Fruit fly (Drosophila melanogaster): ENCODE data around the gene CG14694.
A peak's percentile ranks its signal among the peaks of the same experiment; 100 is the strongest.

CG14694 gene

DNA sequence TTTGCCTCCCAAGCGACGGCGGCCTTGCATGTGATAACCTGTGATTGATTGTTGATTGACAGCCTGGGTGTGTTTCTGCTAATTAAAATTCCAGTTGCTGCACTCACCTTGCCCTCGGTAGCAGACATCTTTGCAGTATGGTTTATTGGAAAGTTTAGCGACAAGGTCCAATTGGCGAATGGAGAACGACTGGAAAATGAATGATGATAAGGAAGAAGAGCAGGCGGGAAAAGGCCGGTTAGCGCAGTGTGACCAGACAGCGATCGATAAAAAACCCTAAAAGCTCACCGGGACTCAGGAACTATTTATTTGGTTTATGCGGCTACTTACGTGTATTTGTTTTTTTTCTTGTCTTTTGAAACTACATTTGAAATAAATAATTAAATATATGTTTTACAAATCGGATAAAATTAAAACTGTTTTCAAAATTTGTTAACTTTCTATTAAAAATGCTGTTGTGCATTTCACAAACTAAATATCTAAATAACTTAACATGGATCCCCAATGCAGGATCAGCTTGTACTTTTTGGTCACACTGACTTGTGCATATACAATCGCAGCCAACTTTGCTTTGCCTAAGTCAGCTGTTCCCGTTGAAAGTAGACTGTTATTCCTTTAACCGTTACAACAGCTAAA lies 12.7 kb upstream of the CG14694 start, which contains the start of gene Fdh:
Fdh (minus strand) TSS at position 234 of the 636 bp plus-strand sequence.
- no peak for TF ChIP-seq Hr96 (GFP tag; optimal IDR thresholded peaks at IDR 0.05)
- TF ChIP-seq Mnt (GFP tag; optimal IDR thresholded peaks at IDR 0.05): peak; percentile 41
- peak; percentile 41 for TF ChIP-seq pad (GFP tag; optimal IDR thresholded peaks at IDR 0.05)
- TF ChIP-seq cic (GFP tag; optimal IDR thresholded peaks at IDR 0.05): peak; percentile 8
- peak; percentile 72 for TF ChIP-seq CG33017 (tag; optimal IDR thresholded peaks at IDR 0.05)
- TF ChIP-seq Crg-1 (GFP tag; optimal IDR thresholded peaks at IDR 0.05): peak; percentile 6
- peak; percentile 23 for TF ChIP-seq CG7045 (GFP tag; optimal IDR thresholded peaks at IDR 0.05)
- peak; percentile 74 for TF ChIP-seq CG11617 (GFP tag; optimal IDR thresholded peaks at IDR 0.05)
- peak; percentile 58 for TF ChIP-seq bab1 (GFP tag; optimal IDR thresholded peaks at IDR 0.05)
- TF ChIP-seq CG1620 (GFP tag; optimal IDR thresholded peaks at IDR 0.05): peak; percentile 3
- no peak for TF ChIP-seq CG5204 (GFP tag; optimal IDR thresholded peaks at IDR 0.05)
- peak; percentile 77 for TF ChIP-seq CG14711 (tag; optimal IDR thresholded peaks at IDR 0.05)
- TF ChIP-seq Clk (GFP tag; optimal IDR thresholded peaks at IDR 0.05): no peak
- TF ChIP-seq tj (GFP tag; optimal IDR thresholded peaks at IDR 0.05): peak; percentile 28
- TF ChIP-seq CG12768 (GFP tag; optimal IDR thresholded peaks at IDR 0.05): peak; percentile 62
- no peak for TF ChIP-seq toe (GFP tag; optimal IDR thresholded peaks at IDR 0.05)
- TF ChIP-seq ovo (GFP tag; optimal IDR thresholded peaks at IDR 0.05): peak; percentile 4
- TF ChIP-seq kay (GFP tag; ENCODE audit: borderline replicate concordance): peak; percentile 82
- peak in 1 of 2 experiments; percentile 52 for TF ChIP-seq cnc (optimal IDR thresholded peaks at IDR 0.05)
- TF ChIP-seq CG7101 (tag; optimal IDR thresholded peaks at IDR 0.05): peak; percentile 69

DNA sequence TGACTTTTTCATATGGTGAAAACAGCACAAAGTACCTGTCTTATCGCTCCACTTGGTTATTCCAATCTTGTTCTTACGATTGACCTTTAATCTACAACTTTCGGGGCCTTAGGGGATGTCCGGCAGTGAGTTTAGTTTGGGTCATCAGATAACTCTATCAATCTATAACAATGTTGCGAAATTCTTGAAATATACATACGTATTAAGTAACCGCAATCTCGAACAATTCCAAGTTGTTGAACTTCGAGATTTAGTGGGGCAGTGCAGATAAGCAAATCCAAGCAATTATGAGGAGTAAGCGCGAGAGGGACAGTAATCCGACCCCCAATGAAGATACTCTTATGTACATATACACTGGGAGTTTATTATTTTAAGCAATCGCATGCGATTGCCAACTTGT lies 10.9 kb upstream of the CG14694 start:
- TF ChIP-seq tj (GFP tag; optimal IDR thresholded peaks at IDR 0.05) (peak; percentile 8), kay (GFP tag; ENCODE audit: borderline replicate concordance) (no peak), Crg-1 (GFP tag; optimal IDR thresholded peaks at IDR 0.05) (no peak), cic (GFP tag; optimal IDR thresholded peaks at IDR 0.05) (peak; percentile 32), Clk (GFP tag; optimal IDR thresholded peaks at IDR 0.05) (no peak)

DNA sequence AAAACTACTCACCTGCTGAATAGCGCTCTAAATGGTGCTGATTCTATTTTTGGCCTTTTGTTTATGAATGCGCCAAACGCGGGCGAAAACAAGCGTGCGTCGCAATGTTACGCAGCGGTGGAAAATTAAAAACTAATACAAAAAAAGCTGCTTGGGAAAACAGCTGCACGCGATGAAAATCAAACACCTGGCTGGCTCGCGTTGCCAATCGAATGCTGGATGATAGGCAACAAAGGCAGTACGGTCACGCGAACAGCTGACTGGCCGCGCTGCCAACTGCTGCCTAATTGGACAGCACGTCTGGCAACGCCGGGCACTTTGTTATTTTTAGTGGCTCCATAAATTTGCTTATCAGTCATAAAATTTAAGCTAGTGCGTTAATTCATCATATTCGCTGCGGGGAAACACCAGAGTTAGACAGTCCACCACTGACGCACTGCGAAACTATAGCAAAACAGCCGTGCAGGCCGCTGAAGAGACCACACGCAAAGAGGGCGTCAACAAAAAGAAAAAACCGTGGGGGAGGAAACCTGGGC lies 8.9 kb upstream of the CG14694 start, which contains the start of the genes SelR and Tsp86D:
SelR (minus strand) TSS at position 216 of the 536 bp plus-strand sequence.
Tsp86D (plus strand) TSS at position 282 of the 536 bp plus-strand sequence.
- TF ChIP-seq CG7045 (GFP tag; optimal IDR thresholded peaks at IDR 0.05) (peak; percentile 54), CG7101 (tag; optimal IDR thresholded peaks at IDR 0.05) (peak; percentile 53), CG12768 (GFP tag; optimal IDR thresholded peaks at IDR 0.05) (peak; percentile 54), Crg-1 (GFP tag; optimal IDR thresholded peaks at IDR 0.05) (no peak), CG5204 (GFP tag; optimal IDR thresholded peaks at IDR 0.05) (no peak), ovo (GFP tag; optimal IDR thresholded peaks at IDR 0.05) (peak; percentile 6), kay (GFP tag; ENCODE audit: borderline replicate concordance) (no peak), toe (GFP tag; optimal IDR thresholded peaks at IDR 0.05) (no peak), pad (GFP tag; optimal IDR thresholded peaks at IDR 0.05) (peak; percentile 31), tj (GFP tag; optimal IDR thresholded peaks at IDR 0.05) (peak; percentile 90), Clk (GFP tag; optimal IDR thresholded peaks at IDR 0.05) (peak; percentile 37), Hr96 (GFP tag; optimal IDR thresholded peaks at IDR 0.05) (no peak), cnc (optimal IDR thresholded peaks at IDR 0.05) (no peak), cic (GFP tag; optimal IDR thresholded peaks at IDR 0.05) (peak; percentile 83), CG11617 (GFP tag; optimal IDR thresholded peaks at IDR 0.05) (peak; percentile 61), CG14711 (tag; optimal IDR thresholded peaks at IDR 0.05) (peak; percentile 50), bab1 (GFP tag; optimal IDR thresholded peaks at IDR 0.05) (peak; percentile 69), Mnt (GFP tag; optimal IDR thresholded peaks at IDR 0.05) (peak; percentile 69), CG1620 (GFP tag; optimal IDR thresholded peaks at IDR 0.05) (peak; percentile 16), CG33017 (tag; optimal IDR thresholded peaks at IDR 0.05) (peak; percentile 56)

DNA sequence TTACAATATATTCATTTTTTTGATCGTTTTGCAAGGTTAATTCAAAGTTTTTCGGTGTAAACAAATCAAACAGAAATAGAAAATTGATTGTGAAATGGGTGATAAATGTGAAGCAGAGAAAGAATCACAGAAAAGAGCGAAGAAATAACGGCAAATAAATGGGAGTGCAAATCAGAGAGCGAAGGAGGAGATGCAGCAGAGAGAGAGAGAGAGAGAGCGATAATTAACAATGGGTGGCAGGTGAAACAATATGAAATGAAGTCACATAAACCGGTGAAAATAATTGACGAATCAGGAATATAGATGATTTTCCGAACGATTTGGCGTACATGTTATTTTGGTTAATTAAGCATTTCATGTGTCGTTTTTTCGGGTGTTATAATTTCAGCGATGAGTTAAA lies 4.3 kb upstream of the CG14694 start:
- TF ChIP-seq CG33017 (tag; optimal IDR thresholded peaks at IDR 0.05) (no peak), CG7045 (GFP tag; optimal IDR thresholded peaks at IDR 0.05) (no peak), bab1 (GFP tag; optimal IDR thresholded peaks at IDR 0.05) (no peak), ovo (GFP tag; optimal IDR thresholded peaks at IDR 0.05) (peak; percentile 41), CG5204 (GFP tag; optimal IDR thresholded peaks at IDR 0.05) (no peak)

DNA sequence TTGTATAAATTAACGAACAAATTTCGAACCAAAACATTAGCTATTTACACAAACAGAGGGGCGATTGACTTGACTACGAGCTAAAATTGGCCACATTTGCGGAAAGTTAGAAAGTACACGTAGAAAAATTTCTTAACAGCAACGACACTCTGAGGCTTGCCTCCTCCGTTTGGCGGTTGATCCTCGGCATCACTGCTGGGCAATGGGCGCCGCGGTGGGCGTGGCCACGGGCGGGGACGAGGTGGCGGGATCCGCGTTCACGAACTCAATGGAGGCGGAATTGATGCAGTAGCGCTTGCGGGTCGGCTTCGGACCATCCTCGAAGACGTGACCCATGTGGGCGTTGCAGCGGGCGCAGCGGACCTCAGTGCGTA lies 3.8 kb upstream of the CG14694 start:
- TF ChIP-seq CG33017 (tag; optimal IDR thresholded peaks at IDR 0.05) (peak; percentile 6), Hr96 (GFP tag; optimal IDR thresholded peaks at IDR 0.05) (no peak), CG1620 (GFP tag; optimal IDR thresholded peaks at IDR 0.05) (peak; percentile 10)

DNA sequence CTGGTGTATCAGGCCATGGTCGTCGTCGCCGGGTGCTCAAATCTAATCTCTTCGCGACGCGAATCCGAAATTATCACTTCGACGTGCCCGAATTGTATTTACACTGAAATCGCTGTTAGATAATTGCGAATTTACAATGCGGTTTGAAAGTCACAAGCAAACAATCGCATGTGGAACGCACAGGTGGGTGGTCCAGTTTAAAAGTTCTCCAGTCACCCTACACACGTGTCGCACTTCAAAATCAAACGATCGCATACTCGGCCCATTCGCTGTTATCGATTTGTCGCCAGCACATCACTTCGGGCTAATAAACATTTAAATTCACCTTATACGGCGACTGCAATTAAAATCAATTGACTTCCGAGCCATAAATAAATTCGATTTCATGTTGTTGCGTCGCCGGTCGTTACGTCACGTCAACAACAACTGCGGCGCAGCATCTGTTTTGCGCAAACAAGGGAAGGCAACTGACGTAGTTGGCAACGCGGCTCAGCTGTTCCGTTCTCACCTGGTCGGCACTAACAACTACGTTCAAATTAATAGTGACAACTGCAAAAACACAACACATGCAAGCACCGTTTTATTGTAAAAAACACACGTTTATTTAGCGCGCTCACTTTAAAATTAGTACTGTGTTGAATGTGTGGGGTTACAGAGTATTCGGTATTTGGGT lies 3.3 kb upstream of the CG14694 start, which contains the start of gene CG6574:
CG6574 (minus strand) TSS at position 216 of the 673 bp plus-strand sequence.
- TF ChIP-seq CG14711 (tag; optimal IDR thresholded peaks at IDR 0.05) (peak; percentile 5), cic (GFP tag; optimal IDR thresholded peaks at IDR 0.05) (peak; percentile 87), Clk (GFP tag; optimal IDR thresholded peaks at IDR 0.05) (peak; percentile 18), CG12768 (GFP tag; optimal IDR thresholded peaks at IDR 0.05) (peak; percentile 44), bab1 (GFP tag; optimal IDR thresholded peaks at IDR 0.05) (peak; percentile 64), CG11617 (GFP tag; optimal IDR thresholded peaks at IDR 0.05) (peak; percentile 54), Mnt (GFP tag; optimal IDR thresholded peaks at IDR 0.05) (peak; percentile 90), CG5204 (GFP tag; optimal IDR thresholded peaks at IDR 0.05) (no peak), CG7101 (tag; optimal IDR thresholded peaks at IDR 0.05) (no peak)
